Worm (Caenorhabditis elegans) whole organism, L2 larva: ENCODE results near the gene T11G6.4.

Experiments used
- C34F6.9 ChIP-seq: fragments of 150-350 bp; optimal IDR thresholded peaks from 2 replicates; lab custom pipeline; 2014; ENCODE audit warnings: missing biosample characterization, missing genetic modification characterization
- R02D3.7 ChIP-seq: fragments of 150-350 bp; optimal IDR thresholded peaks from 2 replicates; lab custom pipeline; 2014; ENCODE audit warnings: missing biosample characterization, missing genetic modification characterization
- Y55F3AM.14 ChIP-seq: fragments of 200-800 bp; sonication (Bioruptor generic); optimal IDR thresholded peaks from 2 replicates; lab custom pipeline; 2018; ENCODE audit warnings: mild to moderate bottlenecking, missing genetic modification characterization, missing compliant biosample characterization
- ZK546.5 ChIP-seq: sonication (generic microtip); optimal IDR thresholded peaks from 2 replicates; lab custom pipeline; 2017; ENCODE audit warnings: missing biosample characterization, missing genetic modification characterization
- aly-2 ChIP-seq: fragments of 150-350 bp; optimal IDR thresholded peaks from 2 replicates; lab custom pipeline; 2014; ENCODE audit warnings: missing biosample characterization, missing genetic modification characterization
- ama-1 ChIP-seq: fragments of 150-350 bp; optimal IDR thresholded peaks from 2 replicates; lab custom pipeline; 2018; ENCODE audit warnings: inconsistent platforms
- blmp-1 ChIP-seq: sonication (generic microtip); optimal IDR thresholded peaks from 2 replicates; lab custom pipeline; 2017; ENCODE audit warnings: missing genetic modification characterization, mild to moderate bottlenecking, missing compliant biosample characterization, antibody characterized with exemption, moderate library complexity; ENCODE audit not compliant: insufficient read depth
- ceh-82 ChIP-seq: fragments of 150-350 bp; optimal IDR thresholded peaks from 2 replicates; lab custom pipeline; 2014; ENCODE audit warnings: missing biosample characterization, missing genetic modification characterization
- crh-2 ChIP-seq: sonication (generic microtip); optimal IDR thresholded peaks from 2 replicates; lab custom pipeline; 2017; ENCODE audit warnings: missing biosample characterization, missing genetic modification characterization
- dmd-4 ChIP-seq: sonication (generic microtip); optimal IDR thresholded peaks from 2 replicates; lab custom pipeline; 2017; ENCODE audit warnings: missing biosample characterization, missing genetic modification characterization
- egl-27 ChIP-seq: sonication (generic microtip); optimal IDR thresholded peaks from 3 replicates; lab custom pipeline; 2017; ENCODE audit warnings: missing biosample characterization, missing genetic modification reagents, missing genetic modification characterization
- fos-1 ChIP-seq: fragments of 150-350 bp; optimal IDR thresholded peaks from 2 replicates; lab custom pipeline; 2014; ENCODE audit warnings: missing biosample characterization, missing genetic modification characterization
- gmeb-1 ChIP-seq: fragments of 150-350 bp; optimal IDR thresholded peaks from 2 replicates; lab custom pipeline; 2014; ENCODE audit warnings: missing biosample characterization, missing genetic modification characterization
- lin-11 ChIP-seq: fragments of 150-350 bp; sonication (generic microtip); optimal IDR thresholded peaks from 2 replicates; lab custom pipeline; 2014; ENCODE audit warnings: missing biosample characterization, missing genetic modification characterization, inconsistent platforms, mixed read lengths
- lin-39 ChIP-seq: fragments of 150-350 bp; optimal IDR thresholded peaks from 2 replicates; lab custom pipeline; 2014; ENCODE audit warnings: missing biosample characterization, missing genetic modification reagents, missing genetic modification characterization
- lsy-2 ChIP-seq, 2 experiments: fragments of 150-350 bp in 1 of 2; sonication (generic microtip) in 1 of 2; optimal IDR thresholded peaks; 2 replicates each; lab custom pipeline; 2014 to 2017; ENCODE audit warnings: missing biosample characterization in 2 of 2, missing genetic modification characterization in 2 of 2
- mdl-1 ChIP-seq, 2 experiments: fragments of 150-350 bp in 1 of 2; sonication (generic microtip) in 1 of 2; optimal IDR thresholded peaks; 2 replicates each; lab custom pipeline; 2017; ENCODE audit warnings: missing biosample characterization in 2 of 2, missing genetic modification characterization in 2 of 2
- nhr-10 ChIP-seq: sonication (generic microtip); optimal IDR thresholded peaks from 2 replicates; lab custom pipeline; 2017; ENCODE audit warnings: missing biosample characterization, missing genetic modification characterization
- nhr-11 ChIP-seq: fragments of 150-350 bp; optimal IDR thresholded peaks from 2 replicates; lab custom pipeline; 2014; ENCODE audit warnings: missing biosample characterization, missing genetic modification characterization
- nhr-12 ChIP-seq: fragments of 150-350 bp; optimal IDR thresholded peaks from 2 replicates; lab custom pipeline; 2014; ENCODE audit warnings: missing biosample characterization, missing genetic modification characterization
- nhr-129 ChIP-seq: fragments of 150-350 bp; optimal IDR thresholded peaks from 2 replicates; lab custom pipeline; 2014; ENCODE audit warnings: missing biosample characterization, missing genetic modification characterization
- nhr-21 ChIP-seq: fragments of 150-350 bp; optimal IDR thresholded peaks from 2 replicates; lab custom pipeline; 2014; ENCODE audit warnings: missing biosample characterization, missing genetic modification characterization
- nhr-25 ChIP-seq: fragments of 150-350 bp; sonication (generic microtip); optimal IDR thresholded peaks from 3 replicates; lab custom pipeline; 2014; ENCODE audit warnings: missing biosample characterization, missing genetic modification characterization
- nhr-6 ChIP-seq: fragments of 150-350 bp; optimal IDR thresholded peaks from 2 replicates; lab custom pipeline; 2014; ENCODE audit warnings: missing biosample characterization, missing genetic modification characterization
- peb-1 ChIP-seq: fragments of 150-350 bp; optimal IDR thresholded peaks from 2 replicates; lab custom pipeline; 2014; ENCODE audit warnings: missing biosample characterization, missing genetic modification characterization
- sem-4 ChIP-seq: fragments of 150-350 bp; optimal IDR thresholded peaks from 2 replicates; lab custom pipeline; 2014; ENCODE audit warnings: missing biosample characterization, missing genetic modification reagents, missing genetic modification characterization
- skn-1 ChIP-seq: sonication (generic microtip); optimal IDR thresholded peaks from 2 replicates; lab custom pipeline; 2017; ENCODE audit warnings: missing biosample characterization, missing genetic modification characterization
- sma-3 ChIP-seq: sonication (generic microtip); optimal IDR thresholded peaks from 2 replicates; lab custom pipeline; 2016; ENCODE audit warnings: missing genetic modification reagents, missing genetic modification characterization, missing compliant biosample characterization
- sma-9 ChIP-seq, 2 experiments: fragments of 150-350 bp in 1 of 2; sonication (generic microtip) in 1 of 2; optimal IDR thresholded peaks; 2 replicates each; lab custom pipeline; 2014 to 2016; ENCODE audit warnings: missing genetic modification characterization in 2 of 2, mild to moderate bottlenecking in 1 of 2, missing biosample characterization in 1 of 2, missing compliant biosample characterization in 1 of 2, missing genetic modification reagents in 1 of 2, moderate library complexity in 1 of 2
- unc-55 ChIP-seq: fragments of 150-350 bp; sonication (generic microtip); optimal IDR thresholded peaks from 3 replicates; lab custom pipeline; 2014; ENCODE audit warnings: missing biosample characterization, missing genetic modification reagents, missing genetic modification characterization
- zag-1 ChIP-seq: fragments of 150-350 bp; optimal IDR thresholded peaks from 2 replicates; lab custom pipeline; 2014; ENCODE audit warnings: missing biosample characterization, missing genetic modification characterization

Gene T11G6.4

ce11 chrIV:10821672-10822304 is 29.9 kb downstream of the T11G6.4 start (continued):
- TF ChIP-seq aly-2 (tag; lab: Kevin White, UChicago) (peak; percentile 78), egl-27 (tag; lab: Kevin White, UChicago) (peak; percentile 72), ZK546.5 (tag; lab: Kevin White, UChicago) (no peak), sem-4 (tag; lab: Kevin White, UChicago) (peak; percentile 85), lsy-2 (tag; optimal IDR thresholded peaks at IDR 0.05; lab: Kevin White, UChicago) (peak; percentile 62 to 80), skn-1 (tag; lab: Kevin White, UChicago) (peak; percentile 25), unc-55 (GFP tag; lab: Kevin White, UChicago) (peak; percentile 92), crh-2 (tag; lab: Kevin White, UChicago) (peak; percentile 85), Y55F3AM.14 (GFP tag; lab: Kevin White, UChicago) (peak; percentile 97), peb-1 (tag; lab: Kevin White, UChicago) (no peak), sma-9 (GFP tag; optimal IDR thresholded peaks at IDR 0.05; lab: Kevin White, UChicago) (peak; percentile 81), sma-9 (tag; optimal IDR thresholded peaks at IDR 0.05; lab: Kevin White, UChicago) (no peak), gmeb-1 (tag; lab: Kevin White, UChicago) (peak; percentile 70)

- TF ChIP-seq sma-3 (no peak), gmeb-1 (tag; lab: Kevin White, UChicago) (no peak), unc-55 (GFP tag; lab: Kevin White, UChicago) (no peak), nhr-21 (tag; lab: Kevin White, UChicago) (no peak), nhr-6 (tag; lab: Kevin White, UChicago) (no peak), R02D3.7 (tag; lab: Kevin White, UChicago) (no peak)
Measured at ce11 chrIV:10820837-10821671, 30.7 kb downstream of the T11G6.4 start.

ce11 chrIV:10820114-10820513 is 31.6 kb downstream of the T11G6.4 start:
- TF ChIP-seq nhr-10 (tag; lab: Kevin White, UChicago): no peak
- TF ChIP-seq nhr-129: no peak
- TF ChIP-seq C34F6.9 (tag; lab: Kevin White, UChicago): no peak
- TF ChIP-seq nhr-25 (tag; lab: Kevin White, UChicago): no peak
- TF ChIP-seq nhr-11 (tag; lab: Kevin White, UChicago): no peak
- peak; percentile 22 for TF ChIP-seq fos-1 (tag; lab: Kevin White, UChicago)
- TF ChIP-seq, all 48 proteins: peak for 1

- TF ChIP-seq zag-1 (tag; lab: Kevin White, UChicago) (peak; percentile 24), ZK546.5 (tag; lab: Kevin White, UChicago) (no peak), nhr-129 (peak; percentile 42), C34F6.9 (tag; lab: Kevin White, UChicago) (peak; percentile 47), lin-11 (tag; lab: Kevin White, UChicago) (peak; percentile 16), nhr-25 (tag; lab: Kevin White, UChicago) (no peak), crh-2 (tag; lab: Kevin White, UChicago) (peak; percentile 14), mdl-1 (tag; optimal IDR thresholded peaks at IDR 0.05; lab: Kevin White, UChicago) (no peak), unc-55 (GFP tag; lab: Kevin White, UChicago) (peak; percentile 47)
- TF ChIP-seq, all 48 proteins: peak for 6
Measured at ce11 chrIV:10819049-10819448, 32.7 kb downstream of the T11G6.4 start.

DNA sequence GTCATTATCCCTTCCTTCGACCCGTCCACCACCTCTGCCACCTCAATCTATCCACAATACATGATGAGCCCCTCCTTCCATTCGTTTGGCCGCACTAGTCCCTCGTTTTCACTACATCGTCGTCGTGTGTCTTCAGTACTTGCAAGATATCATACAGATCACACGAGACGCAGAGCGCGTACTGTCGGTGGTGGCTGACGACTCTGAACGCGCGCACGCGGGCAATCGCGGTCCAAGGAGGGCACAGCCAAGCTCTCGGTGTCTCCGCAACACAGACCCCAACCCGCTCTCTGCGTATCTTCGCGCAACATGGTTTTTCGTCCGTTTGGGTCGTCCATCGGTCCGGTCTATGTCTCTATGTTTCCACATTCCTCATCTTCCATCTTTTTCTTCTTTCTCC is 34.7 kb downstream of the T11G6.4 start:
- TF ChIP-seq nhr-21 (tag; lab: Kevin White, UChicago) (peak; percentile 3), ama-1 (no peak), unc-55 (GFP tag; lab: Kevin White, UChicago) (peak; percentile 10), nhr-11 (tag; lab: Kevin White, UChicago) (no peak), mdl-1 (tag; optimal IDR thresholded peaks at IDR 0.05; lab: Kevin White, UChicago) (peak in 1 of 2 experiments; percentile 12), blmp-1 (peak; percentile 66), C34F6.9 (tag; lab: Kevin White, UChicago) (peak; percentile 14), fos-1 (tag; lab: Kevin White, UChicago) (peak; percentile 11), dmd-4 (tag; lab: Kevin White, UChicago) (no peak), Y55F3AM.14 (GFP tag; lab: Kevin White, UChicago) (no peak), lin-39 (no peak), skn-1 (tag; lab: Kevin White, UChicago) (no peak), gmeb-1 (tag; lab: Kevin White, UChicago) (no peak), ceh-82 (tag; lab: Kevin White, UChicago) (no peak), peb-1 (tag; lab: Kevin White, UChicago) (peak; percentile 91), lsy-2 (tag; optimal IDR thresholded peaks at IDR 0.05; lab: Kevin White, UChicago) (no peak), nhr-129 (peak; percentile 32), zag-1 (tag; lab: Kevin White, UChicago) (no peak), nhr-12 (tag; lab: Kevin White, UChicago) (no peak)
